Worm (Caenorhabditis elegans) whole organism, young adult: ENCODE results near the gene gtf-2E2.

Experiments
- B0336.3 ChIP-seq: fragments of 200-800 bp; sonication (Bioruptor generic); IDR thresholded peaks from 2 replicates; pipeline ENCODE4 v1.3.6; 2022; ENCODE audit warnings: missing genetic modification characterization, missing compliant biosample characterization
- F57A8.1 ChIP-seq: fragments of 200-800 bp; sonication (Bioruptor generic); optimal IDR thresholded peaks from 2 replicates; lab custom pipeline; 2018; ENCODE audit warnings: mild to moderate bottlenecking, missing genetic modification characterization, moderate library complexity, missing compliant biosample characterization
- dox-1 ChIP-seq: fragments of 200-800 bp; sonication (Bioruptor generic); IDR thresholded peaks from 2 replicates; pipeline ENCODE4 v1.3.6; 2022; ENCODE audit warnings: missing genetic modification reagents, missing genetic modification characterization, missing compliant biosample characterization
- him-1 ChIP-seq: sonication (generic microtip); optimal IDR thresholded peaks from 2 replicates; lab custom pipeline; 2016; ENCODE audit warnings: missing genotype, missing genetic modification reagents, missing genetic modification characterization, missing compliant biosample characterization
- lag-1 ChIP-seq: fragments of 200-800 bp; sonication (Bioruptor generic); IDR thresholded peaks from 2 replicates; pipeline ENCODE4 v1.3.6; 2022; ENCODE audit warnings: missing genetic modification reagents, missing genetic modification characterization, missing compliant biosample characterization
- lin-35 ChIP-seq, 3 experiments: fragments of 150-350 bp in 2 of 3; sonication (generic microtip) in 1 of 3; optimal IDR thresholded peaks; 2 replicates each; lab custom pipeline; 2014 to 2018; ENCODE audit warnings: missing biosample characterization in 3 of 3, missing genetic modification characterization in 3 of 3, missing genetic modification reagents in 3 of 3
- lin-40 ChIP-seq: sonication (generic microtip); optimal IDR thresholded peaks from 2 replicates; lab custom pipeline; 2016; ENCODE audit warnings: missing genetic modification characterization, mild to moderate bottlenecking, missing compliant biosample characterization, missing genotype, missing genetic modification reagents
- madf-3 ChIP-seq: fragments of 200-800 bp; sonication (Bioruptor generic); IDR thresholded peaks from 2 replicates; pipeline ENCODE4 v1.3.6; 2022; ENCODE audit warnings: missing genetic modification reagents, missing genetic modification characterization, missing compliant biosample characterization
- nhr-179 ChIP-seq: sonication (generic microtip); optimal IDR thresholded peaks from 2 replicates; lab custom pipeline; 2016; ENCODE audit warnings: mild to moderate bottlenecking, missing genetic modification characterization, missing compliant biosample characterization
- nhr-27 ChIP-seq: fragments of 200-800 bp; sonication (Bioruptor generic); optimal IDR thresholded peaks from 2 replicates; lab custom pipeline; 2018; ENCODE audit warnings: mild to moderate bottlenecking, missing genetic modification characterization, moderate library complexity, missing compliant biosample characterization
- sdz-38 ChIP-seq: sonication (generic microtip); optimal IDR thresholded peaks from 2 replicates; lab custom pipeline; 2016; ENCODE audit warnings: missing genotype, missing genetic modification characterization, missing compliant biosample characterization
- tbp1 ChIP-seq: fragments of 200-800 bp; sonication (Bioruptor generic); optimal IDR thresholded peaks from 2 replicates; lab custom pipeline; 2018; ENCODE audit warnings: mild to moderate bottlenecking, missing genetic modification characterization, missing compliant biosample characterization
- unc-62 ChIP-seq: fragments of 150-350 bp; optimal IDR thresholded peaks from 2 replicates; lab custom pipeline; 2014; ENCODE audit warnings: missing biosample characterization, missing genetic modification reagents, missing genetic modification characterization

ce11 chrII:11535429-11535828 lies 6.9 kb downstream of the gtf-2E2 start:
- TF ChIP-seq F57A8.1 (GFP tag; lab: Kevin White, UChicago) (no peak), dox-1 (GFP tag; lab: Robert Waterston, UW) (no peak), madf-3 (no peak), nhr-27 (tag; lab: Kevin White, UChicago) (no peak), him-1 (tag; lab: Kevin White, UChicago) (no peak), tbp1 (GFP tag; lab: Kevin White, UChicago) (no peak), B0336.3 (no peak), sdz-38 (no peak), lin-35 (GFP tag; optimal IDR thresholded peaks at IDR 0.05; lab: Kevin White, UChicago) (no peak), lag-1 (0 out of 2 replicates have a peak, but pooled peaks have one; percentile 52), nhr-179 (no peak), lin-40 (tag; lab: Kevin White, UChicago) (no peak), unc-62 (no peak)
